Worm (Caenorhabditis elegans) whole organism, L4 larva: Measurements from ENCODE around the gene fbxa-50.

Source experiments
- aha-1 ChIP-seq: fragments of 150-350 bp; peaks from one replicate; lab custom pipeline; 2014; ENCODE audit warnings: missing biosample characterization, missing genetic modification characterization
- aly-2 ChIP-seq: sonication (generic microtip); optimal IDR thresholded peaks from 2 replicates; lab custom pipeline; 2018; ENCODE audit warnings: missing biosample characterization, missing genetic modification characterization

DNA sequence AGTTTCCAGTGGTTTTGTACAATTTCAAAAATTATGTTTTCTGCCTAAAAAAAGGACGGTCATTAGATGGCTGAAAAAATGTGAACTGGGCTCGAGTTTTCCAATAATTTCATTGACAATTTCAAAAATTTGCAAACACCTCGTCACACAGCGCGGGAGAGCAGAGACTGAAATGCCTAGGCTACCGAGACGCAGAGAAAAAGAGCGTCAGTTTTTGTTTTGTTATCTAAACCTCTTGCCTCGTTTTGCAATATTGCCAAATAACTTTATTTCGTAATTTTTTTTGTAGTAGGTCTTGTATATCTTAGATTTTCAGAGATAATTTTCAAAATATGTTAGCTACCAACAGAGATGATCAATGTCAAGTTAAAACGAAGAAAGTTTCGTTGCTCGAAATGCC is 45.1 kb downstream of the fbxa-50 start, which contains the start of gene fbxa-63:
- TF ChIP-seq aly-2 (tag; lab: Kevin White, UChicago) (no peak), aha-1 (tag; lab: Kevin White, UChicago) (peak; percentile 43)
